Fruit fly (Drosophila melanogaster) whole organism, wandering third instar larva: ENCODE results near the gene spdi.

Experiments
- Myc ChIP-seq: fragments of >200 bp; optimal IDR thresholded peaks from 2 replicates; lab custom pipeline; 2017
- br ChIP-seq: fragments of 200-800 bp; sonication (Bioruptor generic); optimal IDR thresholded peaks from 2 replicates; lab custom pipeline; 2016; ENCODE audit warnings: missing biosample characterization, missing genetic modification characterization
- brk ChIP-seq: fragments of 200-800 bp; sonication (Bioruptor generic); optimal IDR thresholded peaks from 2 replicates; lab custom pipeline; 2016; ENCODE audit warnings: missing biosample characterization, mild to moderate bottlenecking, missing genetic modification characterization
- dmrt93B ChIP-seq: fragments of 200-800 bp; sonication (Bioruptor generic); optimal IDR thresholded peaks from 2 replicates; lab custom pipeline; 2018; ENCODE audit warnings: missing biosample characterization, mild to moderate bottlenecking, missing genetic modification characterization
- foxo ChIP-seq, 2 experiments: fragments of 200-800 bp; sonication (Bioruptor generic); optimal IDR thresholded peaks; 2 replicates in 1 of 2; 3 replicates in 1 of 2; lab custom pipeline; 2016 to 2017; ENCODE audit warnings: missing biosample characterization in 2 of 2, missing genetic modification characterization in 2 of 2
- usp ChIP-seq: fragments of >200 bp; optimal IDR thresholded peaks from 2 replicates; lab custom pipeline; 2017; ENCODE audit warnings: missing biosample characterization, missing genetic modification characterization

DNA sequence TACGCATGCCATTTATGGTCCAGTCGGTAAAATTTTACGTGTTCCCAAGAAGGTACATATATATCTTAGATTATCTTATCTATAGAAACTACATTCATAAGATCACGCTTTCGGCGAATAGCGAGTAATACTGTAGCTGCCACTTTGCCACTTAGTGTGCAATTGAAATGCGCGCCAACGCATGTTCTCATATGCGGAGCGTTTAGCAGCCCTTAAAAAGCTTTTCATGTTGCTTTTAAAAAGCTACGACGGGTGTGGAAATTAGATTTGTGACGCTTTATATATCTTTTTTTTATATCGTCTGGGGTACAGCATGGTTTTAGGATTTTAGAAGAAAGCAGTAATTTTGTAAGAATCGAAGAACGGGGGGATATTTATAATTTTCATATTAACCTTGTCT, 38.0 kb upstream of the spdi start:
- TF ChIP-seq Myc (lab: Kevin White, UChicago) (peak; percentile 20), brk (GFP tag; lab: Kevin White, UChicago) (no peak), br (GFP tag; lab: Kevin White, UChicago) (no peak), foxo (GFP tag; optimal IDR thresholded peaks at IDR 0.05; lab: Kevin White, UChicago) (no peak), usp (GFP tag; lab: Kevin White, UChicago) (no peak), dmrt93B (no peak)
